Worm (Caenorhabditis elegans) whole organism, late embryonic: ENCODE measurements around the gene C29F7.1.

ENCODE experiments used
- C08G9.2 ChIP-seq: sonication (generic microtip); optimal IDR thresholded peaks from 2 replicates; lab custom pipeline; 2016; ENCODE audit warnings: mild to moderate bottlenecking, missing genetic modification characterization, moderate library complexity, missing compliant biosample characterization
- C38D4.7 ChIP-seq: fragments of 200-800 bp; sonication (Bioruptor generic); optimal IDR thresholded peaks from 2 replicates; lab custom pipeline; 2018; ENCODE audit warnings: mild to moderate bottlenecking, missing genetic modification characterization, moderate library complexity, missing compliant biosample characterization
- K02D7.2 ChIP-seq: sonication (generic microtip); optimal IDR thresholded peaks from 2 replicates; lab custom pipeline; 2017; ENCODE audit warnings: mild to moderate bottlenecking, missing genetic modification characterization, missing compliant biosample characterization
- K09A11.1 ChIP-seq: sonication (generic microtip); optimal IDR thresholded peaks from 2 replicates; lab custom pipeline; 2017; ENCODE audit warnings: antibody characterized with exemption, mild to moderate bottlenecking, missing genetic modification characterization, missing compliant biosample characterization; ENCODE audit not compliant: insufficient read depth
- Y22D7AL.16 ChIP-seq: sonication (generic microtip); optimal IDR thresholded peaks from 2 replicates; lab custom pipeline; 2016; ENCODE audit warnings: missing genetic modification characterization, missing compliant biosample characterization
- ama-1 ChIP-seq: fragments of 150-350 bp; optimal IDR thresholded peaks from 2 replicates; lab custom pipeline; 2014
- ceh-19 ChIP-seq: fragments of 200-800 bp; sonication (Bioruptor generic); optimal IDR thresholded peaks from 2 replicates; lab custom pipeline; 2018; ENCODE audit warnings: mild to moderate bottlenecking, missing genetic modification characterization, missing compliant biosample characterization
- ceh-2 ChIP-seq: sonication (generic microtip); optimal IDR thresholded peaks from 2 replicates; lab custom pipeline; 2016; ENCODE audit warnings: missing genotype, missing genetic modification characterization, missing compliant biosample characterization
- ceh-22 ChIP-seq: sonication (generic microtip); optimal IDR thresholded peaks from 2 replicates; lab custom pipeline; 2017; ENCODE audit warnings: missing biosample characterization, missing genetic modification characterization
- ceh-24 ChIP-seq: sonication (generic microtip); optimal IDR thresholded peaks from 2 replicates; lab custom pipeline; 2016; ENCODE audit warnings: mild to moderate bottlenecking, missing genetic modification characterization, missing compliant biosample characterization
- ceh-30 ChIP-seq: fragments of 150-350 bp; optimal IDR thresholded peaks from 2 replicates; lab custom pipeline; 2014; ENCODE audit warnings: missing biosample characterization, missing genetic modification characterization
- ceh-31 ChIP-seq: sonication (generic microtip); optimal IDR thresholded peaks from 2 replicates; lab custom pipeline; 2016; ENCODE audit warnings: missing genetic modification characterization, missing compliant biosample characterization
- ceh-34 ChIP-seq: sonication (generic microtip); optimal IDR thresholded peaks from 2 replicates; lab custom pipeline; 2016; ENCODE audit warnings: mild to moderate bottlenecking, missing genetic modification characterization, missing compliant biosample characterization
- ceh-45 ChIP-seq: fragments of 200-800 bp; sonication (Bioruptor generic); IDR thresholded peaks from 2 replicates; pipeline ENCODE4 v1.3.6; 2022; ENCODE audit warnings: missing genetic modification reagents, missing genetic modification characterization, missing compliant biosample characterization
- ceh-9 ChIP-seq: sonication (generic microtip); optimal IDR thresholded peaks from 2 replicates; lab custom pipeline; 2016; ENCODE audit warnings: mild to moderate bottlenecking, missing genetic modification characterization, inconsistent platforms, missing compliant biosample characterization
- che-1 ChIP-seq: sonication (generic microtip); optimal IDR thresholded peaks from 2 replicates; lab custom pipeline; 2016; ENCODE audit warnings: mild to moderate bottlenecking, missing genetic modification characterization, missing compliant biosample characterization
- dmd-4 ChIP-seq: sonication (generic microtip); optimal IDR thresholded peaks from 2 replicates; lab custom pipeline; 2016; ENCODE audit warnings: borderline replicate concordance, missing genetic modification characterization, missing compliant biosample characterization
- dve-1 ChIP-seq: sonication (generic microtip); optimal IDR thresholded peaks from 2 replicates; lab custom pipeline; 2017; ENCODE audit warnings: antibody characterized with exemption, mild to moderate bottlenecking, missing genetic modification characterization, missing compliant biosample characterization
- elt-2 ChIP-seq: sonication (generic microtip); optimal IDR thresholded peaks from 2 replicates; lab custom pipeline; 2016; ENCODE audit warnings: missing genetic modification reagents, missing genetic modification characterization, missing compliant biosample characterization
- ets-4 ChIP-seq: sonication (generic microtip); optimal IDR thresholded peaks from 2 replicates; lab custom pipeline; 2016; ENCODE audit warnings: missing genetic modification characterization, missing compliant biosample characterization
- fax-1 ChIP-seq: sonication (generic microtip); optimal IDR thresholded peaks from 2 replicates; lab custom pipeline; 2016; ENCODE audit warnings: missing genotype, missing genetic modification characterization, missing compliant biosample characterization
- fkh-10 ChIP-seq: fragments of 150-350 bp; optimal IDR thresholded peaks from 2 replicates; lab custom pipeline; 2014; ENCODE audit warnings: missing biosample characterization, missing genetic modification reagents, missing genetic modification characterization
- hlh-15 ChIP-seq: sonication (generic microtip); optimal IDR thresholded peaks from 2 replicates; lab custom pipeline; 2016; ENCODE audit warnings: missing genetic modification characterization, missing compliant biosample characterization
- hlh-6 ChIP-seq: sonication (generic microtip); optimal IDR thresholded peaks from 2 replicates; lab custom pipeline; 2016; ENCODE audit warnings: missing genotype, missing genetic modification characterization, missing compliant biosample characterization
- hlh-8 ChIP-seq: sonication (generic microtip); optimal IDR thresholded peaks from 2 replicates; lab custom pipeline; 2016; ENCODE audit warnings: missing genotype, missing genetic modification characterization, missing compliant biosample characterization
- lim-6 ChIP-seq: sonication (generic microtip); optimal IDR thresholded peaks from 2 replicates; lab custom pipeline; 2016; ENCODE audit warnings: missing genetic modification characterization, missing compliant biosample characterization
- lin-11 ChIP-seq: fragments of 200-800 bp; sonication (Bioruptor generic); optimal IDR thresholded peaks from 2 replicates; lab custom pipeline; 2018; ENCODE audit warnings: mild to moderate bottlenecking, missing genetic modification characterization, missing compliant biosample characterization
- madf-2 ChIP-seq: sonication (generic microtip); optimal IDR thresholded peaks from 2 replicates; lab custom pipeline; 2017; ENCODE audit warnings: missing genetic modification characterization, missing compliant biosample characterization
- mec-3 ChIP-seq: sonication (generic microtip); optimal IDR thresholded peaks from 2 replicates; lab custom pipeline; 2016; ENCODE audit warnings: borderline replicate concordance, missing genetic modification characterization, missing compliant biosample characterization
- nfya-1 ChIP-seq: sonication (generic microtip); optimal IDR thresholded peaks from 2 replicates; lab custom pipeline; 2017; ENCODE audit warnings: missing genetic modification characterization, mild to moderate bottlenecking, missing compliant biosample characterization, antibody characterized with exemption, moderate library complexity
- nhr-11 ChIP-seq: fragments of 150-350 bp; optimal IDR thresholded peaks from 2 replicates; lab custom pipeline; 2014; ENCODE audit warnings: missing biosample characterization, missing genetic modification characterization
- nhr-232 ChIP-seq: sonication (generic microtip); optimal IDR thresholded peaks from 2 replicates; lab custom pipeline; 2016; ENCODE audit warnings: missing genetic modification characterization, missing compliant biosample characterization
- npax-4 ChIP-seq: sonication (generic microtip); optimal IDR thresholded peaks from 2 replicates; lab custom pipeline; 2016; ENCODE audit warnings: missing genetic modification characterization, missing compliant biosample characterization
- pag-3 ChIP-seq: sonication (generic microtip); optimal IDR thresholded peaks from 2 replicates; lab custom pipeline; 2016; ENCODE audit warnings: missing compliant biosample characterization, missing genetic modification characterization, borderline replicate concordance
- pat-9 ChIP-seq: fragments of 200-800 bp; sonication (Bioruptor generic); optimal IDR thresholded peaks from 2 replicates; lab custom pipeline; 2018; ENCODE audit warnings: mild to moderate bottlenecking, missing genetic modification characterization, moderate library complexity, missing compliant biosample characterization
- pax-1 ChIP-seq: fragments of 150-350 bp; optimal IDR thresholded peaks from 2 replicates; lab custom pipeline; 2014; ENCODE audit warnings: missing biosample characterization, missing genetic modification characterization
- pha-2 ChIP-seq: sonication (generic microtip); optimal IDR thresholded peaks from 2 replicates; lab custom pipeline; 2017; ENCODE audit warnings: mild to moderate bottlenecking, missing genetic modification characterization, missing compliant biosample characterization
- pha-4 ChIP-seq: fragments of 150-350 bp; optimal IDR thresholded peaks from 2 replicates; lab custom pipeline; 2018; ENCODE audit warnings: missing biosample characterization, missing genetic modification reagents, missing genetic modification characterization
- pqm-1 ChIP-seq: sonication (generic microtip); optimal IDR thresholded peaks from 2 replicates; lab custom pipeline; 2016; ENCODE audit warnings: missing genetic modification characterization, missing compliant biosample characterization
- ref-2 ChIP-seq: sonication (generic microtip); optimal IDR thresholded peaks from 2 replicates; lab custom pipeline; 2016; ENCODE audit warnings: missing genetic modification characterization, missing compliant biosample characterization
- sdc-2 ChIP-seq: sonication (generic microtip); optimal IDR thresholded peaks from 2 replicates; lab custom pipeline; 2016; ENCODE audit warnings: missing genotype, missing genetic modification characterization, missing compliant biosample characterization
- syd-9 ChIP-seq: sonication (generic microtip); optimal IDR thresholded peaks from 2 replicates; lab custom pipeline; 2016; ENCODE audit warnings: mild to moderate bottlenecking, missing genetic modification characterization, moderate library complexity, missing compliant biosample characterization
- tbx-2 ChIP-seq: sonication (generic microtip); optimal IDR thresholded peaks from 2 replicates; lab custom pipeline; 2016; ENCODE audit warnings: missing genetic modification characterization, missing compliant biosample characterization
- unc-3 ChIP-seq, 2 experiments: fragments of 200-800 bp in 1 of 2; sonication (Bioruptor generic) in 1 of 2; sonication (generic microtip) in 1 of 2; conservative IDR thresholded peaks in 1 of 2; optimal IDR thresholded peaks in 1 of 2; 2 replicates each; pipeline versions ENCODE4 v1.3.6 to Lab custom; 2016 to 2022; ENCODE audit warnings: missing compliant biosample characterization in 2 of 2, missing genetic modification characterization in 2 of 2, missing genetic modification reagents in 1 of 2
- unc-42 ChIP-seq: sonication (generic microtip); optimal IDR thresholded peaks from 2 replicates; lab custom pipeline; 2016; ENCODE audit warnings: missing genotype, missing genetic modification characterization, missing compliant biosample characterization
- unc-55 ChIP-seq: sonication (generic microtip); optimal IDR thresholded peaks from 2 replicates; lab custom pipeline; 2017; ENCODE audit warnings: missing biosample characterization, missing genetic modification reagents, missing genetic modification characterization
- zip-5 ChIP-seq: sonication (generic microtip); optimal IDR thresholded peaks from 2 replicates; lab custom pipeline; 2016; ENCODE audit warnings: missing genetic modification characterization, missing compliant biosample characterization
- ztf-16 ChIP-seq: sonication (generic microtip); optimal IDR thresholded peaks from 2 replicates; lab custom pipeline; 2017; ENCODE audit warnings: missing genetic modification characterization, missing compliant biosample characterization

C29F7.1 gene

ce11 chrX:13411306-13411705 lies 1.6 kb downstream of the C29F7.1 start:
- TF ChIP-seq ref-2: no peak
- TF ChIP-seq fkh-10 (GFP tag; lab: Kevin White, UChicago): no peak
- no peak for TF ChIP-seq ceh-30 (tag; lab: Kevin White, UChicago)
- TF ChIP-seq C08G9.2 (tag; lab: Kevin White, UChicago): no peak
- TF ChIP-seq sdc-2 (tag; lab: Kevin White, UChicago): no peak

ce11 chrX:13412307-13412706 lies 2.6 kb downstream of the C29F7.1 start:
- TF ChIP-seq fkh-10 (GFP tag; lab: Kevin White, UChicago) (no peak), C08G9.2 (tag; lab: Kevin White, UChicago) (no peak), ama-1 (no peak), pat-9 (tag; lab: Kevin White, UChicago) (no peak), K09A11.1 (no peak), lin-11 (tag; lab: Kevin White, UChicago) (no peak), ceh-22 (no peak)
- TF ChIP-seq, all 69 proteins: peak for 0

ce11 chrX:13414974-13415373 lies 5.2 kb downstream of the C29F7.1 start:
- peak; percentile 50 for TF ChIP-seq sdc-2 (tag; lab: Kevin White, UChicago)
- TF ChIP-seq lim-6: no peak
- no peak for TF ChIP-seq unc-55 (GFP tag; lab: Kevin White, UChicago)
- TF ChIP-seq nhr-232 (tag; lab: Kevin White, UChicago): no peak
- peak; percentile 32 for TF ChIP-seq lin-11 (tag; lab: Kevin White, UChicago)
- TF ChIP-seq ceh-9 (tag; lab: Kevin White, UChicago): no peak
- peak; percentile 32 for TF ChIP-seq pha-2
- no peak for TF ChIP-seq nhr-11
- TF ChIP-seq Y22D7AL.16 (tag; lab: Kevin White, UChicago): peak; percentile 21
- TF ChIP-seq madf-2: no peak
- no peak for TF ChIP-seq pha-4 (tag; lab: Kevin White, UChicago)
- no peak for TF ChIP-seq npax-4 (tag; lab: Kevin White, UChicago)
- TF ChIP-seq zip-5: no peak
- TF ChIP-seq K09A11.1: no peak
- TF ChIP-seq dve-1 (tag; lab: Kevin White, UChicago): peak; percentile 65
- TF ChIP-seq pqm-1 (tag; lab: Kevin White, UChicago): no peak
- TF ChIP-seq fkh-10 (GFP tag; lab: Kevin White, UChicago): no peak
- peak; percentile 12 for TF ChIP-seq C38D4.7
- no peak for TF ChIP-seq ztf-16 (tag; lab: Kevin White, UChicago)
- peak; percentile 26 for TF ChIP-seq ceh-34 (tag; lab: Kevin White, UChicago)
- TF ChIP-seq ceh-24 (tag; lab: Kevin White, UChicago): no peak
- peak; percentile 21 for TF ChIP-seq nfya-1 (tag; lab: Kevin White, UChicago)
- TF ChIP-seq ceh-31 (tag; lab: Kevin White, UChicago): no peak
- TF ChIP-seq syd-9: no peak
- TF ChIP-seq C08G9.2 (tag; lab: Kevin White, UChicago): no peak
- TF ChIP-seq hlh-8 (tag; lab: Kevin White, UChicago): no peak
- TF ChIP-seq pag-3: no peak
- TF ChIP-seq ref-2: no peak
- no peak for TF ChIP-seq unc-42 (tag; lab: Kevin White, UChicago)
- peak; percentile 30 for TF ChIP-seq ceh-19
- no peak for TF ChIP-seq ets-4 (tag; lab: Kevin White, UChicago)
- TF ChIP-seq pax-1 (tag; lab: Kevin White, UChicago): no peak
- peak; percentile 53 for TF ChIP-seq K02D7.2 (tag; lab: Kevin White, UChicago)
- peak; percentile 21 for TF ChIP-seq ceh-2 (tag; lab: Kevin White, UChicago)
- peak; percentile 4 for TF ChIP-seq tbx-2 (tag; lab: Kevin White, UChicago)
- no peak for TF ChIP-seq hlh-6 (tag; lab: Kevin White, UChicago)
- TF ChIP-seq ceh-45: no peak
- peak; percentile 19 for TF ChIP-seq pat-9 (tag; lab: Kevin White, UChicago)
- TF ChIP-seq fax-1 (tag; lab: Kevin White, UChicago): no peak
- TF ChIP-seq che-1 (tag; lab: Kevin White, UChicago): peak; percentile 61
- peak; percentile 43 for TF ChIP-seq elt-2 (tag; lab: Kevin White, UChicago)
- TF ChIP-seq mec-3 (tag; lab: Kevin White, UChicago): no peak
- TF ChIP-seq unc-3 (GFP tag; conservative IDR thresholded peaks at IDR 0.05; lab: Robert Waterston, UW): no peak
- TF ChIP-seq unc-3 (tag; optimal IDR thresholded peaks at IDR 0.05; lab: Kevin White, UChicago): no peak
- TF ChIP-seq dmd-4 (tag; lab: Kevin White, UChicago): no peak
- TF ChIP-seq hlh-15 (tag; lab: Kevin White, UChicago): no peak
